Worm (Caenorhabditis elegans) whole organism, young adult: ENCODE data around the gene C18G1.9.

Experiments used
- F55B11.4 ChIP-seq: sonication (generic microtip); optimal IDR thresholded peaks from 2 replicates; lab custom pipeline; 2016; ENCODE audit warnings: missing compliant biosample characterization, missing genetic modification characterization, borderline replicate concordance; ENCODE audit not compliant: insufficient read depth
- Y53G8AR.9 ChIP-seq: fragments of 200-800 bp; sonication (Bioruptor generic); conservative IDR thresholded peaks from 2 replicates; pipeline ENCODE4 v1.3.6; 2022; ENCODE audit warnings: missing genetic modification reagents, missing genetic modification characterization, missing compliant biosample characterization
- athp-1 ChIP-seq: sonication (generic microtip); optimal IDR thresholded peaks from 2 replicates; lab custom pipeline; 2017; ENCODE audit warnings: mild to moderate bottlenecking, missing genetic modification characterization, missing compliant biosample characterization
- lin-54 ChIP-seq: fragments of 200-800 bp; sonication (Bioruptor generic); optimal IDR thresholded peaks from 2 replicates; lab custom pipeline; 2018; ENCODE audit warnings: mild to moderate bottlenecking, missing genetic modification characterization, missing compliant biosample characterization
- lsy-27 ChIP-seq: sonication (generic microtip); optimal IDR thresholded peaks from 2 replicates; lab custom pipeline; 2017; ENCODE audit warnings: missing genetic modification characterization, mild to moderate bottlenecking, missing compliant biosample characterization, antibody characterized with exemption, missing genotype, borderline replicate concordance; ENCODE audit not compliant: insufficient read depth
- repo-1 ChIP-seq: sonication (generic microtip); optimal IDR thresholded peaks from 2 replicates; lab custom pipeline; 2017; ENCODE audit warnings: mild to moderate bottlenecking, missing genetic modification characterization, missing compliant biosample characterization

ce11 chrV:4731154-4731961 is 38.2 kb downstream of the C18G1.9 start, which contains the start of gene F39G3.3:
- no peak for TF ChIP-seq F55B11.4
- TF ChIP-seq lin-54 (GFP tag; lab: Kevin White, UChicago) = peak; percentile 83
- no peak for TF ChIP-seq lsy-27 (tag; lab: Kevin White, UChicago)
- TF ChIP-seq repo-1 (tag; lab: Kevin White, UChicago) = no peak
- TF ChIP-seq Y53G8AR.9 = no peak
- TF ChIP-seq athp-1 = peak; percentile 47
